Worm (Caenorhabditis elegans): ENCODE results near the gene elpc-2.

- TF ChIP-seq unc-62 (GFP tag; optimal IDR thresholded peaks at IDR 0.05): no peak
- no peak for TF ChIP-seq lsy-2 (tag; optimal IDR thresholded peaks at IDR 0.05)
- TF ChIP-seq skn-1 (tag; optimal IDR thresholded peaks at IDR 0.05): no peak
- TF ChIP-seq alr-1 (tag; optimal IDR thresholded peaks at IDR 0.05): no peak
- TF ChIP-seq ama-1 (optimal IDR thresholded peaks at IDR 0.05): no peak
- TF ChIP-seq R02D3.7 (tag; optimal IDR thresholded peaks at IDR 0.05): no peak
- TF ChIP-seq F13H6.1 (tag; optimal IDR thresholded peaks at IDR 0.05): no peak
- no peak for TF ChIP-seq aly-2 (tag; optimal IDR thresholded peaks at IDR 0.05)
Measured at ce11 chrIII:12680266-12680665, 6.8 kb downstream of the elpc-2 start.
